Fruit fly (Drosophila melanogaster) whole organism, embryonic: ENCODE data around the gene Vm26Aa.

Experiments
- Adf1 ChIP-seq: fragments of 200-800 bp; sonication (Bioruptor generic); IDR thresholded peaks from 2 replicates; pipeline ENCODE4 v1.3.6; 2022; ENCODE audit warnings: missing biosample characterization, missing genetic modification characterization
- B-H2 ChIP-seq: fragments of 200-800 bp; sonication (Bioruptor generic); optimal IDR thresholded peaks from 2 replicates; lab custom pipeline; 2018; ENCODE audit warnings: missing biosample characterization, mild to moderate bottlenecking, missing genetic modification characterization
- CG10366 ChIP-seq: fragments of 200-800 bp; sonication (Bioruptor generic); IDR thresholded peaks from 2 replicates; pipeline ENCODE4 v1.3.6; 2022; ENCODE audit warnings: missing biosample characterization, missing genetic modification characterization
- CG10565 ChIP-seq: fragments of 200-800 bp; sonication (Bioruptor generic); optimal IDR thresholded peaks from 3 replicates; lab custom pipeline; 2016; ENCODE audit warnings: missing biosample characterization, mild to moderate bottlenecking, missing genetic modification characterization
- CG12942 ChIP-seq: fragments of 200-800 bp; sonication (Bioruptor generic); optimal IDR thresholded peaks from 3 replicates; lab custom pipeline; 2016; ENCODE audit warnings: missing biosample characterization, missing genetic modification characterization
- CG13123 ChIP-seq: fragments of 200-800 bp; sonication (Bioruptor generic); optimal IDR thresholded peaks from 2 replicates; lab custom pipeline; 2016; ENCODE audit warnings: missing biosample characterization, missing genetic modification characterization
- CG14710 ChIP-seq: fragments of 200-800 bp; sonication (Bioruptor generic); optimal IDR thresholded peaks from 3 replicates; lab custom pipeline; 2019; ENCODE audit warnings: missing biosample characterization, mild to moderate bottlenecking, missing genetic modification characterization, moderate library complexity
- CG1602 ChIP-seq: fragments of 200-800 bp; sonication (Bioruptor generic); optimal IDR thresholded peaks from 3 replicates; lab custom pipeline; 2016; ENCODE audit warnings: missing biosample characterization, missing genetic modification characterization
- CG16779 ChIP-seq: fragments of 200-800 bp; sonication (Bioruptor generic); IDR thresholded peaks from 2 replicates; pipeline ENCODE4 v1.3.6; 2022; ENCODE audit warnings: missing biosample characterization, missing genetic modification characterization
- CG17328 ChIP-seq: fragments of 200-800 bp; sonication (Bioruptor generic); IDR thresholded peaks from 2 replicates; pipeline ENCODE4 v1.3.6; 2022; ENCODE audit warnings: missing biosample characterization, missing genetic modification characterization
- CG17385 ChIP-seq: fragments of 200-800 bp; sonication (Bioruptor generic); optimal IDR thresholded peaks from 3 replicates; lab custom pipeline; 2018; ENCODE audit warnings: missing biosample characterization, mild to moderate bottlenecking, missing genetic modification characterization
- CG18011 ChIP-seq: fragments of 200-800 bp; sonication (Bioruptor generic); optimal IDR thresholded peaks from 2 replicates; lab custom pipeline; 2017; ENCODE audit warnings: missing biosample characterization, missing genetic modification characterization, mild to moderate bottlenecking, moderate library complexity, missing genotype
- CG18599 ChIP-seq: fragments of 200-800 bp; sonication (Bioruptor generic); optimal IDR thresholded peaks from 3 replicates; lab custom pipeline; 2017; ENCODE audit warnings: missing biosample characterization, missing genetic modification characterization, mild to moderate bottlenecking, moderate library complexity, missing genetic modification reagents
- CG2875 ChIP-seq: fragments of 200-800 bp; sonication (Bioruptor generic); optimal IDR thresholded peaks from 2 replicates; lab custom pipeline; 2017; ENCODE audit warnings: missing biosample characterization, mild to moderate bottlenecking, missing genetic modification characterization, missing genetic modification reagents
- CG31224 ChIP-seq: fragments of 200-800 bp; sonication (Bioruptor generic); IDR thresholded peaks from 2 replicates; pipeline ENCODE4 v1.3.6; 2022; ENCODE audit warnings: missing biosample characterization, missing genetic modification characterization
- CG4328 ChIP-seq: fragments of 200-800 bp; sonication (Bioruptor generic); optimal IDR thresholded peaks from 3 replicates; lab custom pipeline; 2017; ENCODE audit warnings: missing biosample characterization, missing genetic modification reagents, missing genetic modification characterization
- CG4360 ChIP-seq: fragments of 200-800 bp; sonication (Bioruptor generic); IDR thresholded peaks from 2 replicates; pipeline ENCODE4 v1.3.6; 2022; ENCODE audit warnings: missing biosample characterization, missing genetic modification characterization
- CG4424 ChIP-seq: fragments of 200-800 bp; sonication (Bioruptor generic); optimal IDR thresholded peaks from 3 replicates; lab custom pipeline; 2016; ENCODE audit warnings: missing biosample characterization, missing genetic modification characterization
- CG6813 ChIP-seq: fragments of 200-800 bp; sonication (Bioruptor generic); optimal IDR thresholded peaks from 2 replicates; lab custom pipeline; 2017; ENCODE audit warnings: missing biosample characterization, missing genetic modification characterization, mild to moderate bottlenecking, moderate library complexity, missing genetic modification reagents
- CG7372 ChIP-seq: fragments of 200-800 bp; sonication (Bioruptor generic); IDR thresholded peaks from 2 replicates; pipeline ENCODE4 v1.3.6; 2022; ENCODE audit warnings: missing biosample characterization, missing genetic modification characterization
- CG7987 ChIP-seq: fragments of 200-800 bp; sonication (Bioruptor generic); optimal IDR thresholded peaks from 2 replicates; lab custom pipeline; 2018; ENCODE audit warnings: missing biosample characterization, mild to moderate bottlenecking, missing genetic modification characterization, moderate library complexity
- CG9876 ChIP-seq: fragments of 200-800 bp; sonication (Bioruptor generic); optimal IDR thresholded peaks from 2 replicates; lab custom pipeline; 2016; ENCODE audit warnings: missing biosample characterization, missing genetic modification characterization
- CHES-1-like ChIP-seq: fragments of 200-800 bp; sonication (Bioruptor generic); optimal IDR thresholded peaks from 2 replicates; lab custom pipeline; 2016; ENCODE audit warnings: missing biosample characterization, missing genetic modification characterization
- D19A ChIP-seq: fragments of 200-800 bp; optimal IDR thresholded peaks from 3 replicates; lab custom pipeline; 2019; ENCODE audit warnings: missing biosample characterization, mild to moderate bottlenecking, missing genetic modification characterization, moderate library complexity
- Eip74EF ChIP-seq, 2 experiments: fragments of 200-800 bp in 1 of 2; fragments of >200 bp in 1 of 2; sonication (Bioruptor generic) in 1 of 2; optimal IDR thresholded peaks; 2 replicates each; lab custom pipeline; 2017 to 2019; ENCODE audit warnings: missing biosample characterization in 2 of 2, missing genetic modification characterization in 2 of 2, mild to moderate bottlenecking in 1 of 2, moderate library complexity in 1 of 2
- Gug ChIP-seq: fragments of 200-800 bp; sonication (Bioruptor generic); IDR thresholded peaks from 4 replicates; pipeline ENCODE4 v1.3.6; 2022; ENCODE audit warnings: missing biosample characterization, missing genetic modification characterization
- Lhr ChIP-seq: fragments of 200-800 bp; sonication (Bioruptor generic); optimal IDR thresholded peaks from 3 replicates; lab custom pipeline; 2017; ENCODE audit warnings: mild to moderate bottlenecking, missing biosample characterization, missing genetic modification reagents, missing genetic modification characterization
- Nf-YC ChIP-seq: fragments of 200-800 bp; optimal IDR thresholded peaks from 3 replicates; lab custom pipeline; 2019; ENCODE audit warnings: missing biosample characterization, mild to moderate bottlenecking, missing genetic modification characterization, moderate library complexity
- NfI ChIP-seq: fragments of 200-800 bp; sonication (Bioruptor generic); optimal IDR thresholded peaks from 3 replicates; lab custom pipeline; 2018; ENCODE audit warnings: missing biosample characterization, mild to moderate bottlenecking, missing genetic modification characterization, moderate library complexity
- Ssrp ChIP-seq: fragments of 200-800 bp; sonication (Bioruptor generic); optimal IDR thresholded peaks from 2 replicates; lab custom pipeline; 2018; ENCODE audit warnings: missing biosample characterization, mild to moderate bottlenecking, missing genetic modification characterization, moderate library complexity
- Tbp ChIP-seq: fragments of >200 bp; optimal IDR thresholded peaks from 2 replicates; lab custom pipeline; 2018; ENCODE audit warnings: missing biosample characterization, missing genetic modification characterization
- ems ChIP-seq: fragments of 200-800 bp; sonication (Bioruptor generic); optimal IDR thresholded peaks from 3 replicates; lab custom pipeline; 2016; ENCODE audit warnings: missing biosample characterization, missing genetic modification characterization
- ewg ChIP-seq: fragments of 200-800 bp; sonication (Bioruptor generic); optimal IDR thresholded peaks from 3 replicates; lab custom pipeline; 2017; ENCODE audit warnings: mild to moderate bottlenecking, missing biosample characterization, missing genetic modification reagents, missing genetic modification characterization
- gcm2 ChIP-seq: fragments of 200-800 bp; sonication (Bioruptor generic); optimal IDR thresholded peaks from 2 replicates; lab custom pipeline; 2016; ENCODE audit warnings: missing biosample characterization, missing genetic modification characterization
- gro ChIP-seq: fragments of 200-800 bp; sonication (Bioruptor generic); optimal IDR thresholded peaks from 2 replicates; lab custom pipeline; 2016; ENCODE audit warnings: missing biosample characterization, missing genetic modification characterization
- gsb-n ChIP-seq: fragments of 200-800 bp; sonication (Bioruptor generic); optimal IDR thresholded peaks from 3 replicates; lab custom pipeline; 2018; ENCODE audit warnings: missing biosample characterization, mild to moderate bottlenecking, missing genetic modification characterization
- h ChIP-seq: fragments of >200 bp; optimal IDR thresholded peaks from 2 replicates; lab custom pipeline; 2017
- hth ChIP-seq: fragments of >200 bp; optimal IDR thresholded peaks from 2 replicates; lab custom pipeline; 2017; ENCODE audit warnings: inconsistent platforms
- lilli ChIP-seq: fragments of 200-800 bp; sonication (Bioruptor generic); optimal IDR thresholded peaks from 3 replicates; lab custom pipeline; 2016; ENCODE audit warnings: missing biosample characterization, missing genetic modification characterization
- nerfin-2 ChIP-seq: fragments of 200-800 bp; sonication (Bioruptor generic); IDR thresholded peaks from 2 replicates; pipeline ENCODE4 v1.3.6; 2022; ENCODE audit warnings: missing biosample characterization, missing genetic modification characterization; ENCODE audit not compliant: partially characterized antibody
- pb ChIP-seq: fragments of 200-800 bp; sonication (Bioruptor generic); optimal IDR thresholded peaks from 3 replicates; lab custom pipeline; 2016; ENCODE audit warnings: missing biosample characterization, missing genetic modification characterization
- pfk ChIP-seq: fragments of 200-800 bp; sonication (Bioruptor generic); optimal IDR thresholded peaks from 2 replicates; lab custom pipeline; 2018; ENCODE audit warnings: missing biosample characterization, mild to moderate bottlenecking, missing genetic modification characterization, moderate library complexity
- pnt ChIP-seq: fragments of 200-800 bp; sonication (Bioruptor generic); optimal IDR thresholded peaks from 3 replicates; lab custom pipeline; 2016; ENCODE audit warnings: missing biosample characterization, missing genetic modification characterization
- pum ChIP-seq: fragments of 200-800 bp; sonication (Bioruptor generic); optimal IDR thresholded peaks from 2 replicates; lab custom pipeline; 2016; ENCODE audit warnings: missing biosample characterization, missing genetic modification characterization
- row ChIP-seq: fragments of 200-800 bp; sonication (Bioruptor generic); IDR thresholded peaks from 3 replicates; pipeline ENCODE4 v1.3.6; 2022; ENCODE audit warnings: missing biosample characterization, missing genetic modification characterization
- stwl ChIP-seq: fragments of 200-800 bp; sonication (Bioruptor generic); optimal IDR thresholded peaks from 3 replicates; lab custom pipeline; 2018; ENCODE audit warnings: missing biosample characterization, mild to moderate bottlenecking, missing genetic modification characterization, moderate library complexity
- tio ChIP-seq: fragments of 200-800 bp; sonication (Bioruptor generic); optimal IDR thresholded peaks from 2 replicates; lab custom pipeline; 2017; ENCODE audit warnings: missing biosample characterization, missing genetic modification characterization, inconsistent platforms
- unpg ChIP-seq: fragments of 200-800 bp; sonication (Bioruptor generic); optimal IDR thresholded peaks from 3 replicates; lab custom pipeline; 2018; ENCODE audit warnings: missing biosample characterization, mild to moderate bottlenecking, missing genetic modification characterization, moderate library complexity
- zf30C ChIP-seq: fragments of 200-800 bp; sonication (Bioruptor generic); optimal IDR thresholded peaks from 3 replicates; lab custom pipeline; 2018; ENCODE audit warnings: missing biosample characterization, mild to moderate bottlenecking, missing genetic modification characterization

Gene Vm26Aa

dm6 chr2L:5943229-5944078 is 16.7 kb downstream of the Vm26Aa start, which contains the start of the genes Sfp26Ad and Gpdh1 (continued):
- TF ChIP-seq NfI (GFP tag; lab: Kevin White, UChicago): peak; percentile 82
- TF ChIP-seq nerfin-2: peak; percentile 39; the same call in 1 of the 2 replicates
- peak; percentile 50; the same call in 3 of the 4 replicates for TF ChIP-seq Gug (GFP tag; lab: Robert Waterston, UW)
- TF ChIP-seq zf30C (GFP tag; lab: Kevin White, UChicago): no peak
- TF ChIP-seq CG12942 (GFP tag; lab: Kevin White, UChicago): peak; percentile 71
- peak; percentile 79 for TF ChIP-seq CG1602 (GFP tag; lab: Kevin White, UChicago)
- TF ChIP-seq CG4424 (GFP tag; lab: Kevin White, UChicago): peak; percentile 82
- peak; percentile 14 for TF ChIP-seq Ssrp (tag; lab: Kevin White, UChicago)
- TF ChIP-seq CG4360: peak; percentile 73
- peak; percentile 77 for TF ChIP-seq row (GFP tag; lab: Robert Waterston, UW)
- peak; percentile 79 for TF ChIP-seq CG14710
- TF ChIP-seq CG7372 (GFP tag; lab: Robert Waterston, UW): 0 out of 2 replicates have a peak, but pooled peaks have one; percentile 50
- TF ChIP-seq CG18011 (GFP tag; lab: Kevin White, UChicago): peak; percentile 62
- peak; percentile 87 for TF ChIP-seq lilli (GFP tag; lab: Kevin White, UChicago)
- peak; percentile 87 for TF ChIP-seq ems
- peak; percentile 50 for TF ChIP-seq pnt
- TF ChIP-seq CG10565: peak; percentile 68
- peak; percentile 75 for TF ChIP-seq CG13123 (GFP tag; lab: Kevin White, UChicago)
- peak; percentile 70 for TF ChIP-seq CHES-1-like (GFP tag; lab: Kevin White, UChicago)
- peak; percentile 25 for TF ChIP-seq D19A
- TF ChIP-seq gcm2 (GFP tag; lab: Kevin White, UChicago): peak; percentile 57
- peak; percentile 88 for TF ChIP-seq CG18599
- peak; percentile 63; the same call in 1 of the 2 replicates for TF ChIP-seq Adf1
- peak; percentile 7 for TF ChIP-seq pfk (GFP tag; lab: Kevin White, UChicago)
- no peak for TF ChIP-seq CG31224 (GFP tag; lab: Robert Waterston, UW)
- TF ChIP-seq CG17385 (GFP tag; lab: Kevin White, UChicago): peak; percentile 87
- TF ChIP-seq Tbp: no peak
- peak; percentile 85 for TF ChIP-seq B-H2
- TF ChIP-seq CG6813 (GFP tag; lab: Kevin White, UChicago): no peak
- peak; percentile 85 for TF ChIP-seq stwl (tag; lab: Kevin White, UChicago)
- TF ChIP-seq CG9876 (GFP tag; lab: Kevin White, UChicago): peak; percentile 46
- TF ChIP-seq gro (GFP tag; lab: Kevin White, UChicago): peak; percentile 70
- TF ChIP-seq CG7987 (GFP tag; lab: Kevin White, UChicago): peak; percentile 69
- TF ChIP-seq CG17328: peak; percentile 66; the same call in 1 of the 2 replicates
- peak in 1 of 2 experiments; percentile 38 for TF ChIP-seq Eip74EF (GFP tag; optimal IDR thresholded peaks at IDR 0.05; lab: Kevin White, UChicago)
- peak; percentile 64 for TF ChIP-seq CG10366 (GFP tag; lab: Robert Waterston, UW)
- peak; percentile 61 for TF ChIP-seq gsb-n (tag; lab: Kevin White, UChicago)
- TF ChIP-seq tio (GFP tag; lab: Kevin White, UChicago): peak; percentile 48
- peak; percentile 55 for TF ChIP-seq Lhr (GFP tag; lab: Kevin White, UChicago)
- peak; percentile 55 for TF ChIP-seq pb
- TF ChIP-seq h: no peak
- peak; percentile 69 for TF ChIP-seq CG16779 (GFP tag; lab: Robert Waterston, UW)
- TF ChIP-seq pum (GFP tag; lab: Kevin White, UChicago): peak; percentile 72
- TF ChIP-seq CG4328 (GFP tag; lab: Kevin White, UChicago): peak; percentile 49
- peak; percentile 71 for TF ChIP-seq Nf-YC (tag; lab: Kevin White, UChicago)
- TF ChIP-seq ewg (GFP tag; lab: Kevin White, UChicago): peak; percentile 100
- no peak for TF ChIP-seq hth (lab: Kevin White, UChicago)
- TF ChIP-seq CG2875 (GFP tag; lab: Kevin White, UChicago): peak; percentile 61
- TF ChIP-seq unpg (GFP tag; lab: Kevin White, UChicago): peak; percentile 68
